Worm (Caenorhabditis elegans) whole organism, L4 larva: Measurements from ENCODE around the gene sand-1.

Experiments used
- jun-1 ChIP-seq: fragments of 150-350 bp; optimal IDR thresholded peaks from 2 replicates; lab custom pipeline; 2014; ENCODE audit warnings: missing biosample characterization, missing genetic modification reagents, missing genetic modification characterization
- lsy-2 ChIP-seq, 2 experiments: fragments of 150-350 bp in 1 of 2; sonication (generic microtip) in 1 of 2; optimal IDR thresholded peaks; 2 replicates each; lab custom pipeline; 2014 to 2017; ENCODE audit warnings: missing biosample characterization in 2 of 2, missing genetic modification characterization in 2 of 2
- nhr-28 ChIP-seq: fragments of 150-350 bp; optimal IDR thresholded peaks from 2 replicates; lab custom pipeline; 2014; ENCODE audit warnings: missing biosample characterization, missing genetic modification characterization
- nhr-6 ChIP-seq: fragments of 150-350 bp; optimal IDR thresholded peaks from 2 replicates; lab custom pipeline; 2014; ENCODE audit warnings: missing biosample characterization, missing genetic modification characterization
- nhr-77 ChIP-seq: fragments of 150-350 bp; optimal IDR thresholded peaks from 2 replicates; lab custom pipeline; 2014; ENCODE audit warnings: missing biosample characterization, missing genetic modification characterization
- snpc-4 ChIP-seq: fragments of 150-350 bp; optimal IDR thresholded peaks from 2 replicates; lab custom pipeline; 2014; ENCODE audit warnings: missing biosample characterization, missing genetic modification characterization

DNA sequence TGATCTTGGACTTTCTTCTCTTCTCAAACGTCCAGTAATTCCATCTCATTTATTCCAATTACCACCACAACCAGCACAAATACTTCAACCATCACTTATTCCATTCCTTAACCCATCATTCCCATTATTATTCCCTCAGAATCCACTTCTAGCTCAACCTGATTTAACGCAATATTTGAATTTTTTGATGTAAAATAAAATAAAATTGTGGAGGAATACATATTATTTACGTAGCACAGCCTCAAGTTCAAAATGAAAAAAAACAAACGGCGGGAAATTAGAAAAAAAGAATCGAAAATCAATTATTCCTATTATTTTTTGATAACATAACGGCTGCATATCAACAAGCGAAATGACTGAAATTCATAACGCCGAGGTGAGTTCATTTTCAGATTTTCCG, 38.7 kb downstream of the sand-1 start, which contains the start of gene ZK616.61:
- TF ChIP-seq snpc-4 (tag; lab: Kevin White, UChicago) (no peak), nhr-6 (no peak), nhr-77 (tag; lab: Kevin White, UChicago) (no peak), nhr-28 (tag; lab: Kevin White, UChicago) (no peak), jun-1 (tag; lab: Kevin White, UChicago) (no peak), lsy-2 (tag; optimal IDR thresholded peaks at IDR 0.05; lab: Kevin White, UChicago) (no peak)
